Fruit fly (Drosophila melanogaster) whole organism, embryonic: ENCODE data around the gene CG10232.

Source experiments
- Ada2b ChIP-seq: fragments of 200-800 bp; sonication (Bioruptor generic); IDR thresholded peaks from 2 replicates; pipeline ENCODE4 v1.3.6; 2022; ENCODE audit warnings: missing biosample characterization, missing genetic modification characterization
- Aef1 ChIP-seq: fragments of 200-800 bp; sonication (Bioruptor generic); IDR thresholded peaks from 3 replicates; pipeline ENCODE4 v1.3.6; 2022; ENCODE audit warnings: missing biosample characterization, missing genetic modification characterization
- Atf-2 ChIP-seq: fragments of 200-800 bp; sonication (Bioruptor generic); optimal IDR thresholded peaks from 2 replicates; lab custom pipeline; 2016; ENCODE audit warnings: missing biosample characterization, missing genetic modification characterization
- CG1024 ChIP-seq: fragments of 200-800 bp; sonication (Bioruptor generic); IDR thresholded peaks from 2 replicates; pipeline ENCODE4 v1.3.6; 2022; ENCODE audit warnings: missing biosample characterization, missing genetic modification characterization
- CG10267 ChIP-seq: fragments of 200-800 bp; sonication (Bioruptor generic); optimal IDR thresholded peaks from 2 replicates; lab custom pipeline; 2018; ENCODE audit warnings: missing biosample characterization, mild to moderate bottlenecking, missing genetic modification characterization, moderate library complexity
- CG10274 ChIP-seq: fragments of 200-800 bp; sonication (Bioruptor generic); optimal IDR thresholded peaks from 3 replicates; lab custom pipeline; 2017; ENCODE audit warnings: missing biosample characterization, mild to moderate bottlenecking, missing genetic modification characterization
- CG10431 ChIP-seq: fragments of 200-800 bp; sonication (Bioruptor generic); optimal IDR thresholded peaks from 3 replicates; lab custom pipeline; 2018; ENCODE audit warnings: missing biosample characterization, mild to moderate bottlenecking, missing genetic modification characterization
- CG11247 ChIP-seq: fragments of 200-800 bp; sonication (Bioruptor generic); IDR thresholded peaks from 2 replicates; pipeline ENCODE4 v1.3.6; 2022; ENCODE audit warnings: missing biosample characterization, missing genetic modification characterization
- CG11560 ChIP-seq: fragments of 200-800 bp; sonication (Bioruptor generic); IDR thresholded peaks from 3 replicates; pipeline ENCODE4 v1.3.6; 2022; ENCODE audit warnings: missing biosample characterization, missing genetic modification characterization
- CG13424 ChIP-seq: fragments of 200-800 bp; sonication (Bioruptor generic); optimal IDR thresholded peaks from 2 replicates; lab custom pipeline; 2019; ENCODE audit warnings: missing biosample characterization, mild to moderate bottlenecking, missing genetic modification characterization, moderate library complexity
- CG17186 ChIP-seq: fragments of 200-800 bp; sonication (Bioruptor generic); optimal IDR thresholded peaks from 3 replicates; lab custom pipeline; 2017; ENCODE audit warnings: missing biosample characterization, missing genetic modification reagents, missing genetic modification characterization
- CG17802 ChIP-seq: fragments of 200-800 bp; sonication (Bioruptor generic); optimal IDR thresholded peaks from 2 replicates; lab custom pipeline; 2018; ENCODE audit warnings: missing biosample characterization, mild to moderate bottlenecking, missing genetic modification characterization, moderate library complexity
- CG32532 ChIP-seq: fragments of 200-800 bp; sonication (Bioruptor generic); IDR thresholded peaks from 2 replicates; pipeline ENCODE4 v1.3.6; 2022; ENCODE audit warnings: missing biosample characterization, missing genetic modification characterization
- CG33213 ChIP-seq: fragments of 200-800 bp; sonication (Bioruptor generic); optimal IDR thresholded peaks from 3 replicates; lab custom pipeline; 2016; ENCODE audit warnings: missing biosample characterization, missing genetic modification characterization
- CG4328 ChIP-seq: fragments of 200-800 bp; sonication (Bioruptor generic); optimal IDR thresholded peaks from 3 replicates; lab custom pipeline; 2017; ENCODE audit warnings: missing biosample characterization, missing genetic modification reagents, missing genetic modification characterization
- CG6683 ChIP-seq: fragments of 200-800 bp; sonication (Bioruptor generic); optimal IDR thresholded peaks from 2 replicates; lab custom pipeline; 2017; ENCODE audit warnings: missing biosample characterization, mild to moderate bottlenecking, missing genetic modification characterization, missing genetic modification reagents
- CG6689 ChIP-seq: fragments of 200-800 bp; sonication (Bioruptor generic); IDR thresholded peaks from 2 replicates; pipeline ENCODE4 v1.3.6; 2022; ENCODE audit warnings: missing biosample characterization, missing genetic modification characterization
- CG6765 ChIP-seq: fragments of 200-800 bp; sonication (Bioruptor generic); optimal IDR thresholded peaks from 3 replicates; lab custom pipeline; 2017; ENCODE audit warnings: missing biosample characterization, mild to moderate bottlenecking, missing genetic modification characterization
- CG6791 ChIP-seq: fragments of 200-800 bp; sonication (Bioruptor generic); IDR thresholded peaks from 3 replicates; pipeline ENCODE4 v1.3.6; 2022; ENCODE audit warnings: missing biosample characterization, missing genetic modification characterization; ENCODE audit not compliant: partially characterized antibody
- CG6854 ChIP-seq: fragments of 200-800 bp; sonication (Bioruptor generic); optimal IDR thresholded peaks from 3 replicates; lab custom pipeline; 2017; ENCODE audit warnings: missing biosample characterization, mild to moderate bottlenecking, missing genetic modification characterization
- CG9437 ChIP-seq: fragments of 200-800 bp; sonication (Bioruptor generic); optimal IDR thresholded peaks from 2 replicates; lab custom pipeline; 2018; ENCODE audit warnings: missing biosample characterization, mild to moderate bottlenecking, missing genetic modification characterization
- CG9727 ChIP-seq: fragments of 200-800 bp; sonication (Bioruptor generic); optimal IDR thresholded peaks from 3 replicates; lab custom pipeline; 2017; ENCODE audit warnings: missing biosample characterization, mild to moderate bottlenecking, missing genetic modification characterization
- Chrac-16 ChIP-seq: fragments of 200-800 bp; sonication (Bioruptor generic); optimal IDR thresholded peaks from 3 replicates; lab custom pipeline; 2016; ENCODE audit warnings: missing biosample characterization, missing genetic modification characterization
- D ChIP-seq, 2 experiments: fragments of 200-800 bp in 1 of 2; fragments of >200 bp in 1 of 2; sonication (Bioruptor generic) in 1 of 2; optimal IDR thresholded peaks; 2 replicates in 1 of 2; 3 replicates in 1 of 2; lab custom pipeline; 2017; ENCODE audit warnings: mild to moderate bottlenecking in 1 of 2, missing biosample characterization in 1 of 2, missing genetic modification characterization in 1 of 2, missing genetic modification reagents in 1 of 2
- Doc2 ChIP-seq: fragments of 200-800 bp; sonication (Bioruptor generic); IDR thresholded peaks from 2 replicates; pipeline ENCODE4 v1.3.6; 2022; ENCODE audit warnings: missing biosample characterization, missing genetic modification characterization
- Ets65A ChIP-seq: fragments of 200-800 bp; sonication (Bioruptor generic); peaks from one replicate; lab custom pipeline; 2016; ENCODE audit warnings: missing biosample characterization, missing genetic modification characterization
- Fer1 ChIP-seq: fragments of 200-800 bp; sonication (Bioruptor generic); optimal IDR thresholded peaks from 2 replicates; lab custom pipeline; 2017; ENCODE audit warnings: missing biosample characterization, mild to moderate bottlenecking, missing genetic modification characterization
- Gug ChIP-seq: fragments of 200-800 bp; sonication (Bioruptor generic); IDR thresholded peaks from 4 replicates; pipeline ENCODE4 v1.3.6; 2022; ENCODE audit warnings: missing biosample characterization, missing genetic modification characterization
- Hmx ChIP-seq: fragments of 200-800 bp; sonication (Bioruptor generic); optimal IDR thresholded peaks from 2 replicates; lab custom pipeline; 2016; ENCODE audit warnings: missing biosample characterization, missing genetic modification characterization
- Oli ChIP-seq: fragments of 200-800 bp; sonication (Bioruptor generic); optimal IDR thresholded peaks from 2 replicates; lab custom pipeline; 2018; ENCODE audit warnings: missing biosample characterization, mild to moderate bottlenecking, missing genetic modification characterization, moderate library complexity
- Side ChIP-seq: fragments of 200-800 bp; sonication (Bioruptor generic); optimal IDR thresholded peaks from 2 replicates; lab custom pipeline; 2016; ENCODE audit warnings: missing biosample characterization, missing genetic modification characterization
- Ssrp ChIP-seq: fragments of 200-800 bp; sonication (Bioruptor generic); optimal IDR thresholded peaks from 2 replicates; lab custom pipeline; 2018; ENCODE audit warnings: missing biosample characterization, mild to moderate bottlenecking, missing genetic modification characterization, moderate library complexity
- bcd ChIP-seq: fragments of 200-800 bp; sonication (Bioruptor generic); optimal IDR thresholded peaks from 2 replicates; lab custom pipeline; 2017; ENCODE audit warnings: missing biosample characterization, mild to moderate bottlenecking, missing genetic modification characterization
- caup ChIP-seq: fragments of 200-800 bp; sonication (Bioruptor generic); optimal IDR thresholded peaks from 3 replicates; lab custom pipeline; 2017; ENCODE audit warnings: missing biosample characterization, mild to moderate bottlenecking, missing genetic modification characterization, moderate library complexity; ENCODE audit not compliant: severe bottlenecking
- ems ChIP-seq: fragments of 200-800 bp; sonication (Bioruptor generic); optimal IDR thresholded peaks from 3 replicates; lab custom pipeline; 2016; ENCODE audit warnings: missing biosample characterization, missing genetic modification characterization
- ewg ChIP-seq: fragments of 200-800 bp; sonication (Bioruptor generic); optimal IDR thresholded peaks from 3 replicates; lab custom pipeline; 2017; ENCODE audit warnings: mild to moderate bottlenecking, missing biosample characterization, missing genetic modification reagents, missing genetic modification characterization
- gfzf ChIP-seq: fragments of 200-800 bp; sonication (Bioruptor generic); optimal IDR thresholded peaks from 2 replicates; lab custom pipeline; 2016; ENCODE audit warnings: missing biosample characterization, mild to moderate bottlenecking, missing genetic modification characterization, moderate library complexity
- jigr1 ChIP-seq: fragments of 200-800 bp; sonication (Bioruptor generic); IDR thresholded peaks from 3 replicates; pipeline ENCODE4 v1.3.6; 2022; ENCODE audit warnings: missing biosample characterization, missing genetic modification characterization
- jumu ChIP-seq: fragments of 200-800 bp; sonication (Bioruptor generic); optimal IDR thresholded peaks from 3 replicates; lab custom pipeline; 2016; ENCODE audit warnings: missing biosample characterization, missing genetic modification characterization
- onecut ChIP-seq: fragments of 200-800 bp; sonication (Bioruptor generic); IDR thresholded peaks from 2 replicates; pipeline ENCODE4 v1.3.6; 2022; ENCODE audit warnings: missing biosample characterization, missing genetic modification characterization
- pita ChIP-seq: fragments of 200-800 bp; sonication (Bioruptor generic); optimal IDR thresholded peaks from 2 replicates; lab custom pipeline; 2017; ENCODE audit warnings: missing biosample characterization, mild to moderate bottlenecking, missing genetic modification characterization
- sim ChIP-seq: fragments of 200-800 bp; sonication (Bioruptor generic); IDR thresholded peaks from 2 replicates; pipeline ENCODE4 v1.3.6; 2022; ENCODE audit warnings: missing biosample characterization, missing genetic modification characterization
- sna ChIP-seq: fragments of 200-800 bp; sonication (Bioruptor generic); IDR thresholded peaks from 2 replicates; pipeline ENCODE4 v1.3.6; 2022; ENCODE audit warnings: missing biosample characterization, missing genetic modification characterization; ENCODE audit not compliant: partially characterized antibody
- so ChIP-seq: fragments of 200-800 bp; sonication (Bioruptor generic); IDR thresholded peaks from 3 replicates; pipeline ENCODE4 v1.3.6; 2022; ENCODE audit warnings: missing biosample characterization, missing genetic modification characterization
- tna ChIP-seq: fragments of 200-800 bp; sonication (Bioruptor generic); IDR thresholded peaks from 2 replicates; pipeline ENCODE4 v1.3.6; 2022; ENCODE audit warnings: missing biosample characterization, missing genetic modification characterization; ENCODE audit not compliant: partially characterized antibody
- tx ChIP-seq: fragments of 200-800 bp; sonication (Bioruptor generic); optimal IDR thresholded peaks from 2 replicates; lab custom pipeline; 2016; ENCODE audit warnings: missing biosample characterization, missing genetic modification characterization
- unpg ChIP-seq: fragments of 200-800 bp; sonication (Bioruptor generic); optimal IDR thresholded peaks from 3 replicates; lab custom pipeline; 2018; ENCODE audit warnings: missing biosample characterization, mild to moderate bottlenecking, missing genetic modification characterization, moderate library complexity
- z ChIP-seq: fragments of 200-800 bp; sonication (Bioruptor generic); IDR thresholded peaks from 3 replicates; pipeline ENCODE4 v1.3.6; 2022; ENCODE audit warnings: missing biosample characterization, missing genetic modification characterization
- zen ChIP-seq: fragments of 200-800 bp; sonication (Bioruptor generic); optimal IDR thresholded peaks from 3 replicates; lab custom pipeline; 2018; ENCODE audit warnings: missing biosample characterization, mild to moderate bottlenecking, missing genetic modification characterization, moderate library complexity
- zfh2 ChIP-seq: fragments of 200-800 bp; sonication (Bioruptor generic); optimal IDR thresholded peaks from 2 replicates; lab custom pipeline; 2016; ENCODE audit warnings: missing biosample characterization, missing genetic modification characterization

The CG10232 gene

dm6 chr3R:23723381-23724034, 2.1 kb upstream of the CG10232 start (continued):
- peak; percentile 37; the same call in 1 of the 3 replicates for TF ChIP-seq so
- TF ChIP-seq CG9437 (GFP tag; lab: Kevin White, UChicago) = no peak
- peak; percentile 78 for TF ChIP-seq CG6683 (GFP tag; lab: Kevin White, UChicago)
- TF ChIP-seq CG33213 (GFP tag; lab: Kevin White, UChicago) = peak; percentile 61
- TF ChIP-seq Hmx = no peak
- TF ChIP-seq Oli (tag; lab: Kevin White, UChicago) = no peak
- TF ChIP-seq Chrac-16 (GFP tag; lab: Kevin White, UChicago) = no peak
- no peak for TF ChIP-seq CG11247 (GFP tag; lab: Robert Waterston, UW)
- TF ChIP-seq pita = no peak
- TF ChIP-seq ems (GFP tag; lab: Kevin White, UChicago) = peak; percentile 23
- no peak for TF ChIP-seq CG6791
- TF ChIP-seq Ssrp (tag; lab: Kevin White, UChicago) = no peak
- peak; percentile 72 for TF ChIP-seq sim
- TF ChIP-seq CG11560 = no peak
- TF ChIP-seq gfzf (GFP tag; lab: Kevin White, UChicago) = no peak
- TF ChIP-seq CG10431 (GFP tag; lab: Kevin White, UChicago) = no peak
- no peak for TF ChIP-seq CG17802
- no peak for TF ChIP-seq CG10274 (GFP tag; lab: Kevin White, UChicago)
- peak; percentile 49 for TF ChIP-seq Side (GFP tag; lab: Kevin White, UChicago)
- TF ChIP-seq Aef1 (GFP tag; lab: Robert Waterston, UW) = no peak
- TF ChIP-seq Ada2b (GFP tag; lab: Robert Waterston, UW) = peak; percentile 52
- TF ChIP-seq jumu = peak; percentile 7
- peak; percentile 41 for TF ChIP-seq CG6854 (GFP tag; lab: Kevin White, UChicago)
- no peak for TF ChIP-seq zen
- TF ChIP-seq CG10267 = peak; percentile 11
- TF ChIP-seq z = peak; percentile 56; the same call in 1 of the 3 replicates
- TF ChIP-seq onecut (GFP tag; lab: Robert Waterston, UW) = peak; percentile 75
- TF ChIP-seq bcd = peak; percentile 61
- TF ChIP-seq caup (GFP tag; lab: Kevin White, UChicago) = peak; percentile 27
- TF ChIP-seq sna = no peak
- TF ChIP-seq CG17186 (GFP tag; lab: Kevin White, UChicago) = no peak
- no peak for TF ChIP-seq D (optimal IDR thresholded peaks at IDR 0.05; lab: Kevin White, UChicago)
- peak; percentile 31 for TF ChIP-seq D (GFP tag; optimal IDR thresholded peaks at IDR 0.05; lab: Kevin White, UChicago)
- no peak for TF ChIP-seq zfh2 (GFP tag; lab: Kevin White, UChicago)
- TF ChIP-seq Fer1 (GFP tag; lab: Kevin White, UChicago) = peak; percentile 80
- no peak for TF ChIP-seq ewg
- TF ChIP-seq CG4328 (GFP tag; lab: Kevin White, UChicago) = peak; percentile 83
- TF ChIP-seq CG13424 (tag; lab: Kevin White, UChicago) = peak; percentile 27
- TF ChIP-seq tx (GFP tag; lab: Kevin White, UChicago) = no peak
- TF ChIP-seq CG1024 (GFP tag; lab: Robert Waterston, UW) = peak; percentile 77
- no peak for TF ChIP-seq CG32532 (GFP tag; lab: Robert Waterston, UW)
- TF ChIP-seq unpg (GFP tag; lab: Kevin White, UChicago) = no peak
- TF ChIP-seq jigr1 (GFP tag; lab: Robert Waterston, UW) = 0 out of 3 replicates have a peak, but pooled peaks have one; percentile 12
- TF ChIP-seq CG6689 (GFP tag; lab: Robert Waterston, UW) = no peak
- TF ChIP-seq Doc2 (GFP tag; lab: Robert Waterston, UW) = no peak
- peak; percentile 43 for TF ChIP-seq CG9727
- TF ChIP-seq tna = no peak
- no peak for TF ChIP-seq Atf-2 (GFP tag; lab: Kevin White, UChicago)
- TF ChIP-seq CG6765 (GFP tag; lab: Kevin White, UChicago) = peak; percentile 65
- no peak for TF ChIP-seq Ets65A
- no peak for TF ChIP-seq Gug (GFP tag; lab: Robert Waterston, UW)
